Fruit fly (Drosophila melanogaster) Kc167 (cell line): ENCODE measurements around the gene Npc2e.

Experiments used
- Myc ChIP-seq: fragments of >200 bp; optimal IDR thresholded peaks from 2 replicates; lab custom pipeline; 2017; ENCODE audit warnings: missing external identifiers
- Sin3A ChIP-seq: fragments of >200 bp; optimal IDR thresholded peaks from 2 replicates; lab custom pipeline; 2018; ENCODE audit warnings: missing external identifiers
- h ChIP-seq: fragments of >200 bp; optimal IDR thresholded peaks from 3 replicates; lab custom pipeline; 2018; ENCODE audit warnings: missing external identifiers
- psq ChIP-seq: fragments of >200 bp; optimal IDR thresholded peaks from 2 replicates; lab custom pipeline; 2017; ENCODE audit warnings: missing external identifiers

DNA sequence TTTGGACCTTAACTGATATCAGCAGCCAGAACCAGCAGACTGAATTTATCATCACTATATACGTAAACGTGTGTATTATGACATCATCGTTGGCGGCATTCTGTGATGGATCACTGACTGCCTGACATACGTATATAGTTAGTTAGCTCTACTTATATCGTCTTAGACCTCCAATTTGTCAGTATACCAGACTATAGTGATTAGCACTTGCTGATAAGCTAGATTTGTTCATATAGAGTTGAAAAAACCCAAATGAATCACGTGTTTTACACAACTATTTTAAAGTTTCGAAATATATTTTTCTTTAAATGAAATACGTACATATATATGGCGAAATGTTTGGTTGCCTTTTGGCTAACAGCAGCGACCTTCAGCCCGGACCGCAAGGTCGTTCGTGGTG is 42.6 kb downstream of the Npc2e start:
- TF ChIP-seq h (lab: Kevin White, UChicago) (no peak), Myc (no peak), Sin3A (lab: Kevin White, UChicago) (no peak), psq (lab: Kevin White, UChicago) (no peak)
